Worm (Caenorhabditis elegans) whole organism, L4/young adult: ENCODE data around the gene C33F10.8.

ENCODE experiments used
- dao-5 ChIP-seq: sonication (generic microtip); optimal IDR thresholded peaks from 2 replicates; lab custom pipeline; 2016; ENCODE audit warnings: missing genotype, missing genetic modification characterization, moderate library complexity, missing compliant biosample characterization
- him-1 ChIP-seq: sonication (generic microtip); optimal IDR thresholded peaks from 2 replicates; lab custom pipeline; 2016; ENCODE audit warnings: missing genotype, missing genetic modification reagents, missing genetic modification characterization, missing compliant biosample characterization

DNA sequence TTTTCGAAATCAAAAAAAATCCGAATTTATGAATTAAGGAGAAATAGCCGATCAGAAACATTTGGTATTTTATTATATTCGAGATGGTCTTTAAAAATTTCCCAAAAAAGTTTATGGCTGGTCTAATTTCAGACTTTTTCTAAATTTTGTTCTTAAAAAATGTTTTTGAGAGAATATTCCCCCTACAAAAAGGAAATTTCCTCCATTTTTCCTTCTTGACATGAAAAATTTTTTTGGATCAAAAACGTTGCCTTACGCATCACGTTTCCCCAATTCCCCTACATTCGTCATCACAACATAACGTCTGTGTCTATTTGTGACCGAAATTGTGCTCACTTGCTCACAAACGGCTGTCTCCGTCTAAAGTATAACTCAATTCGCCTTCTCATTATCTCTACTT, 31.7 kb downstream of the C33F10.8 start:
- TF ChIP-seq him-1 (tag; lab: Kevin White, UChicago) (no peak), dao-5 (no peak)
